Fruit fly (Drosophila melanogaster): ENCODE results near the gene CG9098.

DNA sequence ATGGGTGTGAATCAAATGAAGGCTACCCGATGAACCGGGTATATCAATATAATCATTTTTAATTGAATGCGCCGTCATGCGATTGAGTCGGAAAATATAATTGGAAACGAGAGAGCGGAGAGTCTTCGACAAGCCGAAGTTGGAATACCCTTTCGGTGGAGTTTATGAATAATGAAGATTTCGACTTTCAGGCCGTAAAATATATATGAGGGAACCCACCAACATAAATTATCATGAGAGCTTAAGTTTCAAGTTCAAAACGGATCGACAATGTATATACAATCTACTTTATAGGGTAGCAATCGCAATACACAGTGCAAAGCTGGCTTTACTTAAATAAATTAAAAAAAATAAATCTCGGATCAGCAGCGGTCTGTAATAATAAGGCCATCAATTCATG, 19.7 kb upstream of the CG9098 start:
- no peak for TF ChIP-seq CG7101 (tag; optimal IDR thresholded peaks at IDR 0.05)
- no peak for TF ChIP-seq CG7045 (GFP tag; optimal IDR thresholded peaks at IDR 0.05)
- no peak for TF ChIP-seq CG1620 (GFP tag; optimal IDR thresholded peaks at IDR 0.05)
- no peak for TF ChIP-seq cic (GFP tag; optimal IDR thresholded peaks at IDR 0.05)
- no peak for TF ChIP-seq CG5204 (GFP tag; optimal IDR thresholded peaks at IDR 0.05)
- no peak for TF ChIP-seq Crg-1 (GFP tag; optimal IDR thresholded peaks at IDR 0.05)
- TF ChIP-seq Mnt (GFP tag; optimal IDR thresholded peaks at IDR 0.05), result no peak
- no peak for TF ChIP-seq Hr96 (GFP tag; optimal IDR thresholded peaks at IDR 0.05)

All from whole organism, adult.